Fruit fly (Drosophila melanogaster): Measurements from ENCODE around the gene CG32683.

Gene CG32683

dm6 chrX:10486144-10487030, 31.7 kb upstream of the CG32683 start (continued):
- TF ChIP-seq tio (GFP tag; optimal IDR thresholded peaks at IDR 0.05) (no peak), CG3838 (GFP tag; optimal IDR thresholded peaks at IDR 0.05) (peak; percentile 22), CG9727 (GFP tag; optimal IDR thresholded peaks at IDR 0.05) (peak; percentile 48), CG3163 (GFP tag; optimal IDR thresholded peaks at IDR 0.05) (no peak), pum (GFP tag; optimal IDR thresholded peaks at IDR 0.05) (no peak), ato (GFP tag; IDR thresholded peaks at IDR 0.05; ENCODE audit: partially characterized antibody) (no peak), Lpt (GFP tag; optimal IDR thresholded peaks at IDR 0.05) (no peak), CG15601 (tag; optimal IDR thresholded peaks at IDR 0.05) (no peak), Gug (GFP tag; IDR thresholded peaks at IDR 0.05) (peak; percentile 8; the same call in 1 of the 4 replicates), hbn (GFP tag; IDR thresholded peaks at IDR 0.05; ENCODE audit: partially characterized antibody) (no peak), Fer1 (GFP tag; optimal IDR thresholded peaks at IDR 0.05) (peak; percentile 86), CG10321 (GFP tag; IDR thresholded peaks at IDR 0.05) (peak; percentile 32; the same call in 1 of the 2 replicates), twi (tag; optimal IDR thresholded peaks at IDR 0.05) (no peak), CG6254 (GFP tag; optimal IDR thresholded peaks at IDR 0.05) (no peak), CG17328 (GFP tag; IDR thresholded peaks at IDR 0.05) (0 out of 2 replicates have a peak, but pooled peaks have one; percentile 8), Chrac-16 (GFP tag; optimal IDR thresholded peaks at IDR 0.05) (peak; percentile 32), ttk (GFP tag; IDR thresholded peaks at IDR 0.05) (no peak), CG6791 (GFP tag; IDR thresholded peaks at IDR 0.05; ENCODE audit: partially characterized antibody) (no peak), ci (GFP tag; IDR thresholded peaks at IDR 0.05) (no peak), jing (GFP tag; optimal IDR thresholded peaks at IDR 0.05) (peak; percentile 1), CG4328 (GFP tag; optimal IDR thresholded peaks at IDR 0.05) (peak; percentile 55), br (optimal IDR thresholded peaks at IDR 0.05) (no peak), CG1792 (GFP tag; optimal IDR thresholded peaks at IDR 0.05) (peak; percentile 18), Dip2 (GFP tag; IDR thresholded peaks at IDR 0.05) (no peak), pnt (GFP tag; optimal IDR thresholded peaks at IDR 0.05) (peak; percentile 7), ranshi (GFP tag; IDR thresholded peaks at IDR 0.05) (peak; percentile 47; the same call in 1 of the 2 replicates), tup (GFP tag; optimal IDR thresholded peaks at IDR 0.05) (peak; percentile 6), CG6272 (GFP tag; IDR thresholded peaks at IDR 0.05) (no peak), CG10147 (GFP tag; optimal IDR thresholded peaks at IDR 0.05) (peak; percentile 29), Nf-YB (GFP tag; optimal IDR thresholded peaks at IDR 0.05) (peak; percentile 38), CG17186 (GFP tag; optimal IDR thresholded peaks at IDR 0.05) (no peak), vvl (GFP tag; IDR thresholded peaks at IDR 0.05) (peak; percentile 51), Max (GFP tag; optimal IDR thresholded peaks at IDR 0.05) (peak; percentile 2), dan (GFP tag; IDR thresholded peaks at IDR 0.05) (no peak), CG2712 (tag; optimal IDR thresholded peaks at IDR 0.05) (peak; percentile 42), Dp (GFP tag; optimal IDR thresholded peaks at IDR 0.05) (no peak), YL-1 (GFP tag; optimal IDR thresholded peaks at IDR 0.05) (no peak), CG4820 (GFP tag; optimal IDR thresholded peaks at IDR 0.05) (peak; percentile 25), CG16863 (GFP tag; optimal IDR thresholded peaks at IDR 0.05) (peak; percentile 47), Ptx1 (GFP tag; IDR thresholded peaks at IDR 0.05) (peak; percentile 58), C15 (GFP tag; IDR thresholded peaks at IDR 0.05) (0 out of 3 replicates have a peak, but pooled peaks have one; percentile 15), CG14050 (GFP tag; IDR thresholded peaks at IDR 0.05) (peak; percentile 22; the same call in 1 of the 3 replicates), gce (GFP tag; IDR thresholded peaks at IDR 0.05) (no peak), CG32532 (GFP tag; IDR thresholded peaks at IDR 0.05) (peak; percentile 72), CG6175 (GFP tag; IDR thresholded peaks at IDR 0.05) (no peak), lmd (GFP tag; IDR thresholded peaks at IDR 0.05) (peak; percentile 67), CG2875 (GFP tag; optimal IDR thresholded peaks at IDR 0.05) (no peak), bsh (GFP tag; optimal IDR thresholded peaks at IDR 0.05) (peak; percentile 26 to 51), Med (GFP tag) (peak; percentile 91)

Measured in whole organism, embryonic.